Worm (Caenorhabditis elegans): ENCODE data around the gene C03H5.3.
A peak's percentile ranks its signal among the peaks of the same experiment; 100 is the strongest.

Gene C03H5.3

DNA sequence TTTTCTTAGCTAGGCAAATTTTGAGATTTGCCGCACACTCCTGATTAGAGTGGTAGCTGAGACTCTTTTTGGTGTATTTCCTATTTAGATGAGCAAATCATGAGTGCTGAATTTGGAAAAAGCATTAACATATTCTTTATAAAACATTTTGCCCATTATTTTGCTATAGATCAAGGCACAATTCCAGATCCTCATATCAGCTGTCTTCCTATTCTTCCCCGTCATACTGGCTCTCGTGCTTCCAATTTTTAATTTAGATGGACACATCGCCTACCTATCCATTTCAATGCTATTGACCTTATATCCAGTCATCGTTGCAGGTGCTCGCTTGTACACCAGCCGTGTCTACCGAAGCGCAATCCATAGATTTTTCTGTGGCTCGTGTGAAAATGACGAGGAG, 6.0 kb upstream of the C03H5.3 start, which contains the start of gene C03H5.7:
C03H5.7 (plus strand) TSS at position 301 of the 400 bp plus-strand sequence.
- TF ChIP-seq lir-3 (tag; optimal IDR thresholded peaks at IDR 0.05) (no peak), set-16 (GFP tag; IDR thresholded peaks at IDR 0.05) (no peak), nhr-76 (tag; optimal IDR thresholded peaks at IDR 0.05) (no peak), aly-2 (tag; optimal IDR thresholded peaks at IDR 0.05) (no peak), ces-1 (GFP tag; optimal IDR thresholded peaks at IDR 0.05) (no peak), D1046.2 (GFP tag; IDR thresholded peaks at IDR 0.05) (no peak), mes-2 (tag; optimal IDR thresholded peaks at IDR 0.05; ENCODE audit: poor library complexity, severe bottlenecking) (no peak), F44E2.7 (GFP tag; IDR thresholded peaks at IDR 0.05) (no peak), nhr-48 (tag; optimal IDR thresholded peaks at IDR 0.05) (no peak), ztf-11 (tag; optimal IDR thresholded peaks at IDR 0.05) (no peak), hif-1 (tag; optimal IDR thresholded peaks at IDR 0.05) (no peak), nhr-25 (tag; optimal IDR thresholded peaks at IDR 0.05; ENCODE audit: borderline replicate concordance, insufficient read depth) (no peak), snpc-1.2 (GFP tag; IDR thresholded peaks at IDR 0.05) (no peak), egl-43 (GFP tag; IDR thresholded peaks at IDR 0.05) (no peak), ctbp-1 (GFP tag; IDR thresholded peaks at IDR 0.05) (no peak), Y5F2A.4 (GFP tag; optimal IDR thresholded peaks at IDR 0.05) (no peak), mxl-3 (GFP tag; optimal IDR thresholded peaks at IDR 0.05) (no peak), Y48G9A.11 (GFP tag; IDR thresholded peaks at IDR 0.05) (no peak), mdl-1 (tag; optimal IDR thresholded peaks at IDR 0.05) (no peak)

DNA sequence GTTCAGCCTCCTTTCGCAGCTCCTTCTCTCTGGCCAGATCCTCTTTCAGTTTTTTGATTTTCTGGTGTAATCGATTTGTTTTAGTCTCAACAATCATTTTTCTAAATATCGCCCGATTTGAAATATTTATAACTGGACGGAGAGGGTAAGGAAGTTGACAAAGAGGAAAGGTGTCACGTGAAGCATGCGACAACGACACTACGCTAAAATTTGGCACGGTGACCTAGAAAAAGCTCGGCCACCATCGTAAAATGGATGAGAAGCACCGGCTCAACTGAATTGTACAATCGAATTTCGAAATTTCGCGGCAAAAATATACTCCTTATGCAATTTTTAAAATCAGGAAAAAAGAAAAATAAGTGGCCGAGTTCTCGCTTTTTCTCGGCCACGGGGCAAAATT, 630 bp upstream of the C03H5.3 start, which contains the start of gene C03H5.5:
C03H5.5 (minus strand) TSS at position 101 of the 400 bp plus-strand sequence.
- TF ChIP-seq dmd-8 (GFP tag; IDR thresholded peaks at IDR 0.05) (no peak), aha-1 (tag) (peak; percentile 6)

DNA sequence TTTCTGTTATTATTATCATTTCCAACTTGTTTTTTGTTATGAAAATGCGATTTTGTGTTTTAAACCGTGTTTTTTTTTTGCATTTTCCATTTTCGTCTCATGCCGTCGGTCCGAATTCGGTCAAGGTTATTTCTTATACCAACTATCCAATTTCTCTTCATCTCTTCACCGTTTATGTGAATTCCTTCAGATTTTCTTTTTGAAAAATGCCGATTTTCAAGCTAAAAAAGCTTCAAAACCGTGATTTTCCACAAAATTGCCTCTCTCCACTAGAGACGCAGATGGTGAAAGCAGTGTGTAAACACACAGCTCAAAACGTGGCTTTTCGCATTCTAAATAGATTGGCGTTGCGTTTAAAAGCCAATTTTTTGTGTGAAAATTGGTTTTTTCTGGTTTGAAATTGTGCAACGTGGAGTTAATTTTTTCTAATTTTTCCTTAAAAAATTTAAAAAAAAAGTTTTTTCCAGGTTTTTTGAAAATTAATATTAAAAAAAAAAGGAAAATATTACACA, 2.0 kb downstream of the C03H5.3 start:
- TF ChIP-seq skn-1 (tag; optimal IDR thresholded peaks at IDR 0.05) (no peak), mdl-1 (tag; optimal IDR thresholded peaks at IDR 0.05) (no peak), aly-2 (tag; optimal IDR thresholded peaks at IDR 0.05) (no peak), tag-97 (GFP tag; IDR thresholded peaks at IDR 0.05) (no peak), daf-19 (GFP tag; conservative IDR thresholded peaks at IDR 0.05) (no peak), daf-12 (tag; optimal IDR thresholded peaks at IDR 0.05) (no peak), lin-38 (GFP tag; IDR thresholded peaks at IDR 0.05) (0 out of 2 replicates have a peak, but pooled peaks have one; percentile 15), daf-16 (GFP tag; optimal IDR thresholded peaks at IDR 0.05) (no peak), daf-16 (tag; optimal IDR thresholded peaks at IDR 0.05) (peak; percentile 76), aha-1 (tag) (peak; percentile 37), ZK546.5 (tag; optimal IDR thresholded peaks at IDR 0.05) (no peak), nhr-42 (GFP tag; IDR thresholded peaks at IDR 0.05) (no peak), unc-39 (tag; optimal IDR thresholded peaks at IDR 0.05) (no peak), nhr-48 (tag; optimal IDR thresholded peaks at IDR 0.05) (no peak), ama-1 (optimal IDR thresholded peaks at IDR 0.05) (peak; percentile 53), hif-1 (tag; optimal IDR thresholded peaks at IDR 0.05) (peak in 1 of 2 experiments; percentile 8), hlh-11 (tag; optimal IDR thresholded peaks at IDR 0.05) (no peak), egl-27 (tag; optimal IDR thresholded peaks at IDR 0.05) (no peak), snpc-1.2 (GFP tag; IDR thresholded peaks at IDR 0.05) (no peak), Y105C5A.15 (GFP tag; IDR thresholded peaks at IDR 0.05) (no peak), zip-2 (tag; optimal IDR thresholded peaks at IDR 0.05) (no peak), hlh-30 (tag; optimal IDR thresholded peaks at IDR 0.05; ENCODE audit: insufficient read depth) (no peak), ctbp-1 (GFP tag; IDR thresholded peaks at IDR 0.05) (no peak), lin-13 (GFP tag; optimal IDR thresholded peaks at IDR 0.05) (no peak), lin-29 (GFP tag; IDR thresholded peaks at IDR 0.05) (no peak), nhr-6 (tag; optimal IDR thresholded peaks at IDR 0.05) (no peak), lim-7 (GFP tag; IDR thresholded peaks at IDR 0.05) (no peak), hmg-1.1 (GFP tag; IDR thresholded peaks at IDR 0.05) (no peak), madf-9 (GFP tag; conservative IDR thresholded peaks at IDR 0.05) (no peak)
